Worm (Caenorhabditis elegans) whole organism, L4 larva: ENCODE measurements around the gene F38E1.6.

ENCODE experiments used
- F26F4.8 ChIP-seq: fragments of 200-800 bp; sonication (Bioruptor generic); conservative IDR thresholded peaks from 2 replicates; pipeline ENCODE4 v1.3.6; 2022; ENCODE audit warnings: missing genetic modification characterization, missing compliant biosample characterization
- F44E2.7 ChIP-seq: fragments of 200-800 bp; sonication (Bioruptor generic); IDR thresholded peaks from 2 replicates; pipeline ENCODE4 v2.1.2; 2022; ENCODE audit warnings: missing genetic modification characterization, missing compliant biosample characterization
- F49E8.2 ChIP-seq: sonication (generic microtip); optimal IDR thresholded peaks from 2 replicates; lab custom pipeline; 2016; ENCODE audit warnings: missing compliant biosample characterization, mild to moderate bottlenecking, missing genetic modification characterization, borderline replicate concordance
- Y48G9A.11 ChIP-seq: fragments of 200-800 bp; sonication (Bioruptor generic); IDR thresholded peaks from 2 replicates; pipeline ENCODE4 v1.3.6; 2022; ENCODE audit warnings: missing genetic modification reagents, missing genetic modification characterization, missing compliant biosample characterization
- Y75B8A.6 ChIP-seq: fragments of 200-800 bp; sonication (Bioruptor generic); IDR thresholded peaks from 2 replicates; pipeline ENCODE4 v1.3.6; 2022; ENCODE audit warnings: missing genetic modification reagents, missing genetic modification characterization, missing compliant biosample characterization
- ZK337.2 ChIP-seq: fragments of 200-800 bp; sonication (Bioruptor generic); IDR thresholded peaks from 2 replicates; pipeline ENCODE4 v1.3.6; 2022; ENCODE audit warnings: missing genetic modification reagents, missing genetic modification characterization, missing compliant biosample characterization
- aly-2 ChIP-seq: sonication (generic microtip); optimal IDR thresholded peaks from 2 replicates; lab custom pipeline; 2018; ENCODE audit warnings: missing biosample characterization, missing genetic modification characterization
- arid-1 ChIP-seq: fragments of 200-800 bp; sonication (Bioruptor generic); conservative IDR thresholded peaks from 2 replicates; pipeline ENCODE4 v1.3.6; 2022; ENCODE audit warnings: missing genetic modification reagents, missing genetic modification characterization, missing compliant biosample characterization
- ceh-20 ChIP-seq: fragments of 200-800 bp; sonication (Bioruptor generic); IDR thresholded peaks from 2 replicates; pipeline ENCODE4 v1.3.6; 2022; ENCODE audit warnings: missing genetic modification reagents, missing genetic modification characterization, missing compliant biosample characterization
- ceh-62 ChIP-seq: sonication (generic microtip); optimal IDR thresholded peaks from 2 replicates; lab custom pipeline; 2017; ENCODE audit warnings: missing biosample characterization, missing genetic modification characterization
- ces-1 ChIP-seq: fragments of 150-350 bp; sonication (generic microtip); optimal IDR thresholded peaks from 4 replicates; lab custom pipeline; 2014; ENCODE audit warnings: missing biosample characterization, missing genetic modification reagents, missing genetic modification characterization
- cey-2 ChIP-seq: sonication (generic microtip); optimal IDR thresholded peaks from 3 replicates; lab custom pipeline; 2017; ENCODE audit warnings: missing genetic modification characterization, mild to moderate bottlenecking, missing compliant biosample characterization, antibody characterized with exemption, borderline replicate concordance; ENCODE audit not compliant: insufficient read depth
- daf-19 ChIP-seq: fragments of 200-800 bp; sonication (Bioruptor generic); conservative IDR thresholded peaks from 2 replicates; pipeline ENCODE4 v1.3.6; 2022; ENCODE audit warnings: missing genetic modification characterization, missing compliant biosample characterization
- daf-8 ChIP-seq: fragments of 200-800 bp; sonication (Bioruptor generic); IDR thresholded peaks from 2 replicates; pipeline ENCODE4 v1.3.6; 2022; ENCODE audit warnings: missing genetic modification characterization, missing compliant biosample characterization
- dpl-1 ChIP-seq: fragments of 150-350 bp; optimal IDR thresholded peaks from 2 replicates; lab custom pipeline; 2014; ENCODE audit warnings: missing biosample characterization, missing genetic modification reagents, missing genetic modification characterization
- duxl-1 ChIP-seq: sonication (generic microtip); optimal IDR thresholded peaks from 2 replicates; lab custom pipeline; 2016; ENCODE audit warnings: mild to moderate bottlenecking, missing genetic modification characterization, moderate library complexity, missing compliant biosample characterization; ENCODE audit not compliant: poor library complexity
- dve-1 ChIP-seq: sonication (generic microtip); optimal IDR thresholded peaks from 2 replicates; lab custom pipeline; 2017; ENCODE audit warnings: antibody characterized with exemption, mild to moderate bottlenecking, missing genetic modification characterization, missing compliant biosample characterization; ENCODE audit not compliant: insufficient read depth
- egl-43 ChIP-seq: fragments of 200-800 bp; sonication (Bioruptor generic); IDR thresholded peaks from 2 replicates; pipeline ENCODE4 v1.3.6; 2022; ENCODE audit warnings: missing genetic modification reagents, missing genetic modification characterization, missing compliant biosample characterization
- gei-8 ChIP-seq: fragments of 200-800 bp; sonication (Bioruptor generic); optimal IDR thresholded peaks from 2 replicates; lab custom pipeline; 2018; ENCODE audit warnings: mild to moderate bottlenecking, missing genetic modification characterization, missing compliant biosample characterization
- hif-1 ChIP-seq, 2 experiments: sonication (generic microtip); optimal IDR thresholded peaks; 2 replicates each; lab custom pipeline; 2016 to 2017; ENCODE audit warnings: missing compliant biosample characterization in 2 of 2, missing genetic modification characterization in 2 of 2, missing genetic modification reagents in 2 of 2, missing genotype in 2 of 2, mild to moderate bottlenecking in 1 of 2
- jun-1 ChIP-seq: fragments of 150-350 bp; optimal IDR thresholded peaks from 2 replicates; lab custom pipeline; 2014; ENCODE audit warnings: missing biosample characterization, missing genetic modification reagents, missing genetic modification characterization
- lim-7 ChIP-seq: fragments of 200-800 bp; sonication (Bioruptor generic); IDR thresholded peaks from 2 replicates; pipeline ENCODE4 v1.3.6; 2022; ENCODE audit warnings: missing genetic modification characterization, missing compliant biosample characterization
- lin-29 ChIP-seq: fragments of 200-800 bp; sonication (Bioruptor generic); IDR thresholded peaks from 2 replicates; pipeline ENCODE4 v1.3.6; 2022; ENCODE audit warnings: missing genetic modification reagents, missing genetic modification characterization, missing compliant biosample characterization
- lin-39 ChIP-seq: fragments of 150-350 bp; optimal IDR thresholded peaks from 2 replicates; lab custom pipeline; 2014; ENCODE audit warnings: missing biosample characterization, missing genetic modification reagents, missing genetic modification characterization
- lsy-2 ChIP-seq, 2 experiments: fragments of 150-350 bp in 1 of 2; sonication (generic microtip) in 1 of 2; optimal IDR thresholded peaks; 2 replicates each; lab custom pipeline; 2014 to 2017; ENCODE audit warnings: missing biosample characterization in 2 of 2, missing genetic modification characterization in 2 of 2
- madf-9 ChIP-seq: fragments of 200-800 bp; sonication (Bioruptor generic); conservative IDR thresholded peaks from 2 replicates; pipeline ENCODE4 v1.3.6; 2022; ENCODE audit warnings: missing genetic modification reagents, missing genetic modification characterization, missing compliant biosample characterization
- mdl-1 ChIP-seq, 2 experiments: fragments of 150-350 bp in 1 of 2; sonication (generic microtip) in 1 of 2; optimal IDR thresholded peaks; 2 replicates each; lab custom pipeline; 2014 to 2017; ENCODE audit warnings: missing biosample characterization in 2 of 2, missing genetic modification characterization in 2 of 2
- mep-1 ChIP-seq: fragments of 150-350 bp; sonication (generic microtip); optimal IDR thresholded peaks from 3 replicates; lab custom pipeline; 2014; ENCODE audit warnings: missing biosample characterization, missing genetic modification characterization
- mxl-3 ChIP-seq: fragments of 200-800 bp; sonication (Bioruptor generic); optimal IDR thresholded peaks from 2 replicates; lab custom pipeline; 2018; ENCODE audit warnings: mild to moderate bottlenecking, missing genetic modification characterization, missing compliant biosample characterization
- nhr-102 ChIP-seq: sonication (generic microtip); optimal IDR thresholded peaks from 2 replicates; lab custom pipeline; 2016; ENCODE audit warnings: mild to moderate bottlenecking, missing genetic modification characterization, moderate library complexity, missing compliant biosample characterization
- nhr-11 ChIP-seq: fragments of 150-350 bp; optimal IDR thresholded peaks from 2 replicates; lab custom pipeline; 2014; ENCODE audit warnings: missing biosample characterization, missing genetic modification characterization
- nhr-111 ChIP-seq: fragments of 200-800 bp; sonication (Bioruptor generic); optimal IDR thresholded peaks from 2 replicates; lab custom pipeline; 2018; ENCODE audit warnings: mild to moderate bottlenecking, missing genetic modification characterization, missing compliant biosample characterization
- nhr-237 ChIP-seq: sonication (generic microtip); optimal IDR thresholded peaks from 2 replicates; lab custom pipeline; 2017; ENCODE audit warnings: missing biosample characterization, missing genetic modification characterization
- nhr-28 ChIP-seq: fragments of 150-350 bp; optimal IDR thresholded peaks from 2 replicates; lab custom pipeline; 2014; ENCODE audit warnings: missing biosample characterization, missing genetic modification characterization
- nhr-41 ChIP-seq: fragments of 200-800 bp; sonication (Bioruptor generic); IDR thresholded peaks from 2 replicates; pipeline ENCODE4 v1.3.6; 2022; ENCODE audit warnings: missing genetic modification reagents, missing genetic modification characterization, missing compliant biosample characterization
- php-3 ChIP-seq: fragments of 200-800 bp; sonication (Bioruptor generic); IDR thresholded peaks from 2 replicates; pipeline ENCODE4 v1.3.6; 2022; ENCODE audit warnings: missing genetic modification reagents, missing genetic modification characterization, missing compliant biosample characterization
- sdz-12 ChIP-seq: fragments of 200-800 bp; sonication (Bioruptor generic); optimal IDR thresholded peaks from 2 replicates; lab custom pipeline; 2018; ENCODE audit warnings: mild to moderate bottlenecking, missing genetic modification characterization, missing compliant biosample characterization
- set-16 ChIP-seq: fragments of 200-800 bp; sonication (Bioruptor generic); IDR thresholded peaks from 2 replicates; pipeline ENCODE4 v1.3.6; 2022; ENCODE audit warnings: missing genetic modification reagents, missing genetic modification characterization, missing compliant biosample characterization
- snpc-1.2 ChIP-seq: fragments of 200-800 bp; sonication (Bioruptor generic); IDR thresholded peaks from 2 replicates; pipeline ENCODE4 v1.3.6; 2022; ENCODE audit warnings: missing genetic modification reagents, missing genetic modification characterization, missing compliant biosample characterization
- spr-1 ChIP-seq: sonication (generic microtip); optimal IDR thresholded peaks from 2 replicates; lab custom pipeline; 2016; ENCODE audit warnings: mild to moderate bottlenecking, missing genetic modification characterization, missing compliant biosample characterization
- spr-3 ChIP-seq: fragments of 200-800 bp; sonication (Bioruptor generic); optimal IDR thresholded peaks from 2 replicates; lab custom pipeline; 2018; ENCODE audit warnings: mild to moderate bottlenecking, missing genetic modification characterization, missing compliant biosample characterization
- tra-1 ChIP-seq: fragments of 200-800 bp; sonication (Bioruptor generic); IDR thresholded peaks from 2 replicates; pipeline ENCODE4 v1.3.6; 2022; ENCODE audit warnings: missing genetic modification reagents, missing genetic modification characterization, missing compliant biosample characterization
- unc-130 ChIP-seq: sonication (generic microtip); optimal IDR thresholded peaks from 2 replicates; lab custom pipeline; 2016; ENCODE audit warnings: missing genetic modification reagents, missing genetic modification characterization, missing compliant biosample characterization
- unc-62 ChIP-seq, 3 experiments: fragments of 150-350 bp in 1 of 3; sonication (generic microtip); optimal IDR thresholded peaks in 2 of 3; peaks in 1 of 3; 1 replicate in 1 of 3; 2 replicates in 2 of 3; lab custom pipeline; 2014 to 2017; ENCODE audit warnings: missing biosample characterization in 3 of 3, missing genetic modification characterization in 3 of 3, missing genetic modification reagents in 3 of 3, missing genotype in 1 of 3
- vab-7 ChIP-seq: fragments of 200-800 bp; sonication (Bioruptor generic); IDR thresholded peaks from 2 replicates; pipeline ENCODE4 v1.3.6; 2022; ENCODE audit warnings: missing genetic modification reagents, missing genetic modification characterization, missing compliant biosample characterization
- zag-1 ChIP-seq: fragments of 150-350 bp; optimal IDR thresholded peaks from 2 replicates; lab custom pipeline; 2014; ENCODE audit warnings: missing biosample characterization, missing genetic modification characterization
- zfp-2 ChIP-seq: sonication (generic microtip); optimal IDR thresholded peaks from 2 replicates; lab custom pipeline; 2016; ENCODE audit warnings: mild to moderate bottlenecking, missing genetic modification characterization, missing compliant biosample characterization
- zip-2 ChIP-seq: fragments of 150-350 bp; optimal IDR thresholded peaks from 2 replicates; lab custom pipeline; 2014; ENCODE audit warnings: missing biosample characterization, missing genetic modification characterization
- ztf-7 ChIP-seq: fragments of 150-350 bp; optimal IDR thresholded peaks from 2 replicates; lab custom pipeline; 2014; ENCODE audit warnings: missing biosample characterization, missing genetic modification characterization

Gene F38E1.6

DNA sequence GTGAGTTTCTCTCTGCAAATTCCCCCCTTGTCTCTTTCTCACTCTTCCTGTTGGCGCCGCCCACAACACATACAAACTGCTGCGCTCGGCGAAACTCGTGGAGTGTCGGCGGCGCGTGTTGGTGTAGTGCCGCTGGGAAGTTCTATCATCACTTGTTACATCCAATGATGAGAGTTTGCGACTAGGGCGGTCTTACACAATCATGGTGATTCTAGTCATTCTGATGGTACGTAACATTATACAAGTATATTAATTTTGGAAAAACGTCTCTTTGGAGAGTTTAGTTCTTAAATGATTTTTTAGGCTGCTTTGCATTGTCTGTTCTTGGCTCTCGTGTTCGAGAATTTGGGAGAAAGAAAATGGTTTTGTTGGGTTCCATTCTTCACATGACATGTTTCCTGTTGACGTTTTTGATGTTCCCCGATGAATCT lies 10.9 kb upstream of the F38E1.6 start (continued):
- no peak for TF ChIP-seq Y75B8A.6 (GFP tag; lab: Robert Waterston, UW)
- TF ChIP-seq cey-2 (tag; lab: Kevin White, UChicago) = no peak
- TF ChIP-seq hif-1 (tag; optimal IDR thresholded peaks at IDR 0.05; lab: Kevin White, UChicago) = peak; percentile 21 to 25
- TF ChIP-seq ceh-62 (tag; lab: Kevin White, UChicago) = no peak
- no peak; the same call in none of the 2 replicates for TF ChIP-seq set-16
- no peak for TF ChIP-seq spr-3 (GFP tag; lab: Kevin White, UChicago)
- peak; percentile 32 for TF ChIP-seq nhr-11 (tag; lab: Kevin White, UChicago)
- peak; percentile 96 for TF ChIP-seq F49E8.2 (tag; lab: Kevin White, UChicago)
- TF ChIP-seq php-3 = no peak
- TF ChIP-seq daf-19 (GFP tag; lab: Robert Waterston, UW) = 0 out of 2 replicates have a peak, but pooled peaks have one; percentile 7
- TF ChIP-seq dpl-1 (GFP tag; lab: Kevin White, UChicago) = peak; percentile 44
- TF ChIP-seq madf-9 (GFP tag; lab: Robert Waterston, UW) = no peak
- TF ChIP-seq lim-7 (GFP tag; lab: Robert Waterston, UW) = no peak
- peak; percentile 80 for TF ChIP-seq unc-130
- 0 out of 2 replicates have a peak, but pooled peaks have one; percentile 42 for TF ChIP-seq ceh-20
- peak; percentile 91 for TF ChIP-seq mep-1
- peak; percentile 79 for TF ChIP-seq mxl-3 (GFP tag; lab: Kevin White, UChicago)
- TF ChIP-seq jun-1 = peak; percentile 50
- peak; percentile 74 for TF ChIP-seq nhr-28 (tag; lab: Kevin White, UChicago)
- 0 out of 2 replicates have a peak, but pooled peaks have one; percentile 35 for TF ChIP-seq ZK337.2 (GFP tag; lab: Robert Waterston, UW)
- TF ChIP-seq egl-43 = no peak; the same call in 1 of the 2 replicates
- peak; percentile 91 for TF ChIP-seq nhr-102 (tag; lab: Kevin White, UChicago)
- TF ChIP-seq vab-7 (GFP tag; lab: Robert Waterston, UW) = no peak; the same call in 1 of the 2 replicates
- TF ChIP-seq daf-8 (GFP tag; lab: Robert Waterston, UW) = no peak
- peak; percentile 65 for TF ChIP-seq ztf-7 (tag; lab: Kevin White, UChicago)
- TF ChIP-seq nhr-41 = 0 out of 2 replicates have a peak, but pooled peaks have one; percentile 47
- TF ChIP-seq mdl-1 (tag; optimal IDR thresholded peaks at IDR 0.05; lab: Kevin White, UChicago) = peak in 1 of 2 experiments; percentile 2
- TF ChIP-seq zfp-2 (tag; lab: Kevin White, UChicago) = no peak
- no peak for TF ChIP-seq nhr-237 (tag; lab: Kevin White, UChicago)
- no peak for TF ChIP-seq lin-39 (tag; lab: Kevin White, UChicago)
- TF ChIP-seq gei-8 (GFP tag; lab: Kevin White, UChicago) = peak; percentile 54
- peak; percentile 71 for TF ChIP-seq Y48G9A.11 (GFP tag; lab: Robert Waterston, UW)
- TF ChIP-seq lsy-2 (tag; optimal IDR thresholded peaks at IDR 0.05; lab: Kevin White, UChicago) = peak; percentile 57 to 75
- TF ChIP-seq snpc-1.2 (GFP tag; lab: Robert Waterston, UW) = peak; percentile 94
- peak; percentile 79 for TF ChIP-seq spr-1 (tag; lab: Kevin White, UChicago)
- no peak for TF ChIP-seq sdz-12
- no peak for TF ChIP-seq aly-2 (tag; lab: Kevin White, UChicago)
- no peak for TF ChIP-seq ces-1
- peak; percentile 96 for TF ChIP-seq dve-1 (tag; lab: Kevin White, UChicago)
- peak; percentile 49; the same call in 1 of the 2 replicates for TF ChIP-seq tra-1
- peak; percentile 59 for TF ChIP-seq zip-2 (tag; lab: Kevin White, UChicago)
- no peak for TF ChIP-seq F26F4.8 (GFP tag; lab: Robert Waterston, UW)
- TF ChIP-seq nhr-111 = peak; percentile 74
- no peak for TF ChIP-seq lin-29 (GFP tag; lab: Robert Waterston, UW)
- peak; percentile 95 for TF ChIP-seq duxl-1 (tag; lab: Kevin White, UChicago)
- no peak for TF ChIP-seq unc-62 (GFP tag; optimal IDR thresholded peaks at IDR 0.05 in 1 of 2; lab: Kevin White, UChicago)
- no peak for TF ChIP-seq unc-62 (tag; optimal IDR thresholded peaks at IDR 0.05; lab: Kevin White, UChicago)
- TF ChIP-seq zag-1 (tag; lab: Kevin White, UChicago) = no peak
- peak; percentile 70 for TF ChIP-seq arid-1 (GFP tag; lab: Robert Waterston, UW)
- TF ChIP-seq F44E2.7 (GFP tag; lab: Robert Waterston, UW) = no peak
